Worm (Caenorhabditis elegans) whole organism, L2 larva: ENCODE results near the gene Y39A1A.24.

Experiments used
- Y55F3AM.14 ChIP-seq: fragments of 200-800 bp; sonication (Bioruptor generic); optimal IDR thresholded peaks from 2 replicates; lab custom pipeline; 2018; ENCODE audit warnings: mild to moderate bottlenecking, missing genetic modification characterization, missing compliant biosample characterization
- blmp-1 ChIP-seq: sonication (generic microtip); optimal IDR thresholded peaks from 2 replicates; lab custom pipeline; 2017; ENCODE audit warnings: missing genetic modification characterization, mild to moderate bottlenecking, missing compliant biosample characterization, antibody characterized with exemption, moderate library complexity; ENCODE audit not compliant: insufficient read depth
- elt-3 ChIP-seq: sonication (generic microtip); optimal IDR thresholded peaks from 2 replicates; lab custom pipeline; 2017; ENCODE audit warnings: missing biosample characterization, missing genetic modification characterization
- fos-1 ChIP-seq: fragments of 150-350 bp; optimal IDR thresholded peaks from 2 replicates; lab custom pipeline; 2014; ENCODE audit warnings: missing biosample characterization, missing genetic modification characterization
- lin-13 ChIP-seq: fragments of 150-350 bp; optimal IDR thresholded peaks from 2 replicates; lab custom pipeline; 2014; ENCODE audit warnings: missing biosample characterization, missing genetic modification reagents, missing genetic modification characterization
- nhr-11 ChIP-seq: fragments of 150-350 bp; optimal IDR thresholded peaks from 2 replicates; lab custom pipeline; 2014; ENCODE audit warnings: missing biosample characterization, missing genetic modification characterization
- sem-4 ChIP-seq: fragments of 150-350 bp; optimal IDR thresholded peaks from 2 replicates; lab custom pipeline; 2014; ENCODE audit warnings: missing biosample characterization, missing genetic modification reagents, missing genetic modification characterization

ce11 chrIII:10608161-10608560 lies 4.3 kb upstream of the Y39A1A.24 start:
- TF ChIP-seq blmp-1 (no peak), elt-3 (tag; lab: Kevin White, UChicago) (no peak), Y55F3AM.14 (GFP tag; lab: Kevin White, UChicago) (no peak), lin-13 (GFP tag; lab: Kevin White, UChicago) (peak; percentile 7), fos-1 (tag; lab: Kevin White, UChicago) (no peak), nhr-11 (tag; lab: Kevin White, UChicago) (no peak), sem-4 (tag; lab: Kevin White, UChicago) (no peak)
